Worm (Caenorhabditis elegans): ENCODE results near the gene larp-1.

Gene larp-1

DNA sequence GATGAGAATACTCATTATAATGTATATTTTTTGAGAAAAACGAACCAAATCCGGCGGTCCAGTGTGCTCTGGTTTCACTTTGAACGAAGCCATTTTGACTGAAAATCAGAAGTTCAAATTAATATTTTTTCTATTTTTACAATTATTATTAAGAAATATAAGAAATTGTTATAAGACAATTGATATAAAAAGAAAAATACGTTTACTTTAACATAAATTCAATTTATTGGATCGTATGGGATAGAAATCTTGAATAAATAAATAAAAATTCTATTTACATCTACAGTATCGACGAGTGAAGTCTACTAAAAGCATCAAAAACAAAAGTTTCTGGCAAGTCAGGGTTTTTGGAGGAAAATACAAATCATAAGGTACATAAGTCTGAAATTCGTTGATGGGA lies 57.2 kb downstream of the larp-1 start, which contains the start of gene C27F2.4:
C27F2.4 (minus strand) TSS at position 101 of the 400 bp plus-strand sequence.
- TF ChIP-seq lin-15B (tag; optimal IDR thresholded peaks at IDR 0.05) (no peak), mxl-2 (GFP tag; conservative IDR thresholded peaks at IDR 0.05) (no peak), ceh-20 (GFP tag; IDR thresholded peaks at IDR 0.05) (no peak), hif-1 (tag; optimal IDR thresholded peaks at IDR 0.05) (no peak)
